Worm (Caenorhabditis elegans) whole organism, L1 larva: ENCODE results near the gene kcnl-4.
A peak's percentile ranks its signal among the peaks of the same experiment; 100 is the strongest.

Experiments
- F16B12.6 ChIP-seq: fragments of 150-350 bp; optimal IDR thresholded peaks from 2 replicates; lab custom pipeline; 2014; ENCODE audit warnings: missing biosample characterization, missing genetic modification characterization
- aha-1 ChIP-seq: fragments of 150-350 bp; optimal IDR thresholded peaks from 2 replicates; lab custom pipeline; 2014; ENCODE audit warnings: missing biosample characterization, missing genetic modification characterization
- alr-1 ChIP-seq: fragments of 200-800 bp; sonication (Bioruptor generic); optimal IDR thresholded peaks from 2 replicates; lab custom pipeline; 2018; ENCODE audit warnings: borderline replicate concordance, mild to moderate bottlenecking, missing genetic modification characterization, missing compliant biosample characterization
- aly-2 ChIP-seq: fragments of 150-350 bp; optimal IDR thresholded peaks from 2 replicates; lab custom pipeline; 2014; ENCODE audit warnings: missing biosample characterization, missing genetic modification characterization
- ama-1 ChIP-seq: fragments of 150-350 bp; optimal IDR thresholded peaks from 2 replicates; lab custom pipeline; 2014
- ceh-8 ChIP-seq: fragments of 200-800 bp; sonication (Bioruptor generic); optimal IDR thresholded peaks from 2 replicates; lab custom pipeline; 2018; ENCODE audit warnings: mild to moderate bottlenecking, missing genetic modification characterization, moderate library complexity, missing compliant biosample characterization
- ceh-88 ChIP-seq: fragments of 200-800 bp; sonication (Bioruptor generic); IDR thresholded peaks from 2 replicates; pipeline ENCODE4 v1.3.6; 2022; ENCODE audit warnings: missing genetic modification characterization, missing compliant biosample characterization
- dsc-1 ChIP-seq: sonication (generic microtip); optimal IDR thresholded peaks from 2 replicates; lab custom pipeline; 2016; ENCODE audit warnings: mild to moderate bottlenecking, missing genetic modification characterization, missing compliant biosample characterization
- efl-1 ChIP-seq, 4 experiments: fragments of 150-350 bp; optimal IDR thresholded peaks in 3 of 4; peaks in 1 of 4; 1 replicate in 1 of 4; 2 replicates in 3 of 4; lab custom pipeline; 2014; ENCODE audit warnings: missing biosample characterization in 2 of 4, missing genetic modification characterization in 2 of 4, missing genetic modification reagents in 2 of 4
- elt-2 ChIP-seq: sonication (generic microtip); optimal IDR thresholded peaks from 2 replicates; lab custom pipeline; 2016; ENCODE audit warnings: missing genetic modification characterization, mild to moderate bottlenecking, inconsistent platforms, missing compliant biosample characterization, missing genetic modification reagents
- elt-3 ChIP-seq, 6 experiments: fragments of 150-350 bp in 1 of 6; sonication (generic microtip); optimal IDR thresholded peaks; 2 replicates each; lab custom pipeline; 2017 to 2018; ENCODE audit warnings: missing biosample characterization in 6 of 6, missing genetic modification characterization in 6 of 6, inconsistent platforms in 1 of 6
- fkh-8 ChIP-seq: sonication (generic microtip); optimal IDR thresholded peaks from 2 replicates; lab custom pipeline; 2016; ENCODE audit warnings: mild to moderate bottlenecking, missing genetic modification characterization, missing compliant biosample characterization
- grh-1 ChIP-seq: fragments of 200-800 bp; sonication (Bioruptor generic); IDR thresholded peaks from 2 replicates; pipeline ENCODE4 v1.3.6; 2022; ENCODE audit warnings: missing genetic modification reagents, missing genetic modification characterization, missing compliant biosample characterization
- hpl-2 ChIP-seq: fragments of 150-350 bp; optimal IDR thresholded peaks from 2 replicates; lab custom pipeline; 2014; ENCODE audit warnings: missing biosample characterization, missing genetic modification reagents, missing genetic modification characterization
- irx-1 ChIP-seq: sonication (generic microtip); optimal IDR thresholded peaks from 2 replicates; lab custom pipeline; 2016; ENCODE audit warnings: missing genetic modification characterization, missing compliant biosample characterization
- isw-1 ChIP-seq: fragments of 200-800 bp; sonication (Bioruptor generic); IDR thresholded peaks from 2 replicates; pipeline ENCODE4 v1.3.6; 2022; ENCODE audit warnings: missing genetic modification characterization, missing compliant biosample characterization
- lin-13 ChIP-seq: fragments of 150-350 bp; optimal IDR thresholded peaks from 2 replicates; lab custom pipeline; 2014; ENCODE audit warnings: missing biosample characterization, missing genetic modification reagents, missing genetic modification characterization
- lin-15B ChIP-seq: fragments of 150-350 bp; sonication (generic microtip); optimal IDR thresholded peaks from 3 replicates; lab custom pipeline; 2014; ENCODE audit warnings: missing biosample characterization, missing genetic modification characterization
- lin-35 ChIP-seq, 2 experiments: fragments of 150-350 bp; optimal IDR thresholded peaks; 2 replicates each; lab custom pipeline; 2014; ENCODE audit warnings: missing biosample characterization in 2 of 2, missing genetic modification characterization in 2 of 2, missing genetic modification reagents in 2 of 2
- lir-3 ChIP-seq: sonication (generic microtip); optimal IDR thresholded peaks from 2 replicates; lab custom pipeline; 2016; ENCODE audit warnings: mild to moderate bottlenecking, missing genetic modification characterization, moderate library complexity, missing compliant biosample characterization; ENCODE audit not compliant: poor library complexity
- mab-9 ChIP-seq: fragments of 200-800 bp; sonication (Bioruptor generic); IDR thresholded peaks from 2 replicates; pipeline ENCODE4 v1.3.6; 2022; ENCODE audit warnings: missing genetic modification reagents, missing genetic modification characterization, missing compliant biosample characterization
- mef-2 ChIP-seq: fragments of 150-350 bp; optimal IDR thresholded peaks from 2 replicates; lab custom pipeline; 2014; ENCODE audit warnings: missing biosample characterization, missing genetic modification characterization
- mep-1 ChIP-seq: fragments of 150-350 bp; optimal IDR thresholded peaks from 2 replicates; lab custom pipeline; 2014; ENCODE audit warnings: missing biosample characterization, missing genetic modification characterization
- nhr-12 ChIP-seq: sonication (generic microtip); optimal IDR thresholded peaks from 2 replicates; lab custom pipeline; 2017; ENCODE audit warnings: missing biosample characterization, missing genetic modification characterization
- nhr-19 ChIP-seq: fragments of 200-800 bp; sonication (Bioruptor generic); conservative IDR thresholded peaks from 2 replicates; pipeline ENCODE4 v1.3.6; 2022; ENCODE audit warnings: missing genetic modification characterization, missing compliant biosample characterization
- nhr-20 ChIP-seq: sonication (generic microtip); optimal IDR thresholded peaks from 2 replicates; lab custom pipeline; 2016; ENCODE audit warnings: mild to moderate bottlenecking, missing genetic modification characterization, missing compliant biosample characterization
- nhr-28 ChIP-seq: fragments of 150-350 bp; optimal IDR thresholded peaks from 2 replicates; lab custom pipeline; 2014; ENCODE audit warnings: missing biosample characterization, missing genetic modification characterization
- nhr-47 ChIP-seq: sonication (generic microtip); optimal IDR thresholded peaks from 2 replicates; lab custom pipeline; 2016; ENCODE audit warnings: mild to moderate bottlenecking, missing genetic modification characterization, moderate library complexity, missing compliant biosample characterization
- nhr-71 ChIP-seq: sonication (generic microtip); optimal IDR thresholded peaks from 2 replicates; lab custom pipeline; 2016; ENCODE audit warnings: mild to moderate bottlenecking, missing genetic modification characterization, moderate library complexity, missing compliant biosample characterization
- nhr-76 ChIP-seq: sonication (generic microtip); optimal IDR thresholded peaks from 2 replicates; lab custom pipeline; 2017; ENCODE audit warnings: missing biosample characterization, missing genetic modification characterization
- nhr-84 ChIP-seq: sonication (generic microtip); optimal IDR thresholded peaks from 2 replicates; lab custom pipeline; 2017; ENCODE audit warnings: missing biosample characterization, missing genetic modification characterization
- nhr-85 ChIP-seq: sonication (generic microtip); peaks from one replicate; lab custom pipeline; 2016; ENCODE audit warnings: missing genetic modification characterization, inconsistent platforms, missing compliant biosample characterization
- pax-3 ChIP-seq: fragments of 200-800 bp; sonication (Bioruptor generic); optimal IDR thresholded peaks from 2 replicates; lab custom pipeline; 2018; ENCODE audit warnings: mild to moderate bottlenecking, missing genetic modification characterization, moderate library complexity, missing compliant biosample characterization
- rnt-1 ChIP-seq: sonication (generic microtip); optimal IDR thresholded peaks from 2 replicates; lab custom pipeline; 2016; ENCODE audit warnings: mild to moderate bottlenecking, missing genetic modification characterization, moderate library complexity, missing compliant biosample characterization
- skn-1 ChIP-seq: fragments of 150-350 bp; optimal IDR thresholded peaks from 2 replicates; lab custom pipeline; 2014; ENCODE audit warnings: missing biosample characterization, missing genetic modification characterization
- snpc-4 ChIP-seq: fragments of 150-350 bp; optimal IDR thresholded peaks from 2 replicates; lab custom pipeline; 2014; ENCODE audit warnings: missing biosample characterization, missing genetic modification characterization
- sptf-1 ChIP-seq: fragments of 150-350 bp; optimal IDR thresholded peaks from 2 replicates; lab custom pipeline; 2014; ENCODE audit warnings: missing biosample characterization, missing genetic modification characterization
- tbx-2 ChIP-seq: sonication (generic microtip); optimal IDR thresholded peaks from 2 replicates; lab custom pipeline; 2016; ENCODE audit warnings: missing genetic modification characterization, missing compliant biosample characterization
- tlp-1 ChIP-seq: fragments of 150-350 bp; optimal IDR thresholded peaks from 2 replicates; lab custom pipeline; 2014; ENCODE audit warnings: missing biosample characterization, missing genetic modification characterization
- unc-30 ChIP-seq: sonication (generic microtip); optimal IDR thresholded peaks from 2 replicates; lab custom pipeline; 2017; ENCODE audit warnings: missing biosample characterization, missing genetic modification characterization
- vab-15 ChIP-seq: sonication (generic microtip); optimal IDR thresholded peaks from 2 replicates; lab custom pipeline; 2017; ENCODE audit warnings: missing genotype, mild to moderate bottlenecking, missing genetic modification characterization, missing compliant biosample characterization
- zag-1 ChIP-seq: fragments of 150-350 bp; optimal IDR thresholded peaks from 2 replicates; lab custom pipeline; 2014; ENCODE audit warnings: missing biosample characterization, missing genetic modification characterization
- zip-4 ChIP-seq: fragments of 200-800 bp; sonication (Bioruptor generic); optimal IDR thresholded peaks from 2 replicates; lab custom pipeline; 2018; ENCODE audit warnings: mild to moderate bottlenecking, missing genetic modification characterization, moderate library complexity, missing compliant biosample characterization
- ztf-11 ChIP-seq, 2 experiments: sonication (generic microtip); optimal IDR thresholded peaks; 2 replicates each; lab custom pipeline; 2016 to 2017; ENCODE audit warnings: missing genetic modification characterization in 2 of 2, missing biosample characterization in 1 of 2, missing compliant biosample characterization in 1 of 2
- ztf-4 ChIP-seq: fragments of 150-350 bp; optimal IDR thresholded peaks from 2 replicates; lab custom pipeline; 2014; ENCODE audit warnings: missing biosample characterization, missing genetic modification characterization

The kcnl-4 gene

ce11 chrV:14523788-14524582 lies 6.9 kb upstream of the kcnl-4 start, which contains the start of gene ril-1 (continued):
- TF ChIP-seq lin-35 (GFP tag; optimal IDR thresholded peaks at IDR 0.05; lab: Kevin White, UChicago), result peak; percentile 23 to 57
- peak; percentile 38 to 41 for TF ChIP-seq efl-1 (optimal IDR thresholded peaks at IDR 0.05; lab: Kevin White, UChicago)
- TF ChIP-seq efl-1 (GFP tag; optimal IDR thresholded peaks at IDR 0.05 in 1 of 2; lab: Kevin White, UChicago), result peak; percentile 6 to 85
- TF ChIP-seq F16B12.6 (tag; lab: Kevin White, UChicago), result no peak
- TF ChIP-seq zag-1 (tag; lab: Kevin White, UChicago), result no peak
- no peak for TF ChIP-seq isw-1 (GFP tag; lab: Robert Waterston, UW)
- TF ChIP-seq elt-2 (tag; lab: Kevin White, UChicago), result no peak
- peak; percentile 38 for TF ChIP-seq nhr-47 (tag; lab: Kevin White, UChicago)
- TF ChIP-seq skn-1 (tag; lab: Kevin White, UChicago), result peak; percentile 40
- TF ChIP-seq ceh-88, result no peak
- no peak; the same call in 1 of the 2 replicates for TF ChIP-seq nhr-19 (GFP tag; lab: Robert Waterston, UW)
- peak; percentile 55 for TF ChIP-seq nhr-71 (tag; lab: Kevin White, UChicago)
- TF ChIP-seq ztf-4 (tag; lab: Kevin White, UChicago), result no peak
- no peak for TF ChIP-seq snpc-4 (tag; lab: Kevin White, UChicago)
- TF ChIP-seq tlp-1 (tag; lab: Kevin White, UChicago), result no peak
- TF ChIP-seq unc-30, result no peak
- TF ChIP-seq nhr-12, result no peak
- TF ChIP-seq tbx-2, result peak; percentile 5
- TF ChIP-seq nhr-85 (tag; lab: Kevin White, UChicago), result peak; percentile 67
- TF ChIP-seq rnt-1 (tag; lab: Kevin White, UChicago), result peak; percentile 35
- TF ChIP-seq zip-4, result no peak
- no peak for TF ChIP-seq nhr-84 (tag; lab: Kevin White, UChicago)
- TF ChIP-seq ceh-8 (GFP tag; lab: Kevin White, UChicago), result no peak
- TF ChIP-seq vab-15 (tag; lab: Kevin White, UChicago), result no peak
- no peak for TF ChIP-seq ztf-11 (tag; optimal IDR thresholded peaks at IDR 0.05; lab: Kevin White, UChicago)
- TF ChIP-seq alr-1, result no peak
- TF ChIP-seq fkh-8, result peak; percentile 34
- no peak for TF ChIP-seq ama-1
- TF ChIP-seq, all 84 proteins: peak for 21

- TF ChIP-seq unc-30, result no peak
Measured at ce11 chrV:14525089-14525488, 5.8 kb upstream of the kcnl-4 start, which contains the start of gene hda-1. Gene hda-1, plus strand, starts transcription at chrV:14525389.

- TF ChIP-seq lin-15B (tag; lab: Kevin White, UChicago) (no peak), tlp-1 (tag; lab: Kevin White, UChicago) (no peak), lin-35 (GFP tag; optimal IDR thresholded peaks at IDR 0.05; lab: Kevin White, UChicago) (no peak), ztf-4 (tag; lab: Kevin White, UChicago) (no peak), zip-4 (no peak)
- TF ChIP-seq, all 84 proteins: peak for 0
Measured at ce11 chrV:14527210-14527609, 3.7 kb upstream of the kcnl-4 start.

DNA sequence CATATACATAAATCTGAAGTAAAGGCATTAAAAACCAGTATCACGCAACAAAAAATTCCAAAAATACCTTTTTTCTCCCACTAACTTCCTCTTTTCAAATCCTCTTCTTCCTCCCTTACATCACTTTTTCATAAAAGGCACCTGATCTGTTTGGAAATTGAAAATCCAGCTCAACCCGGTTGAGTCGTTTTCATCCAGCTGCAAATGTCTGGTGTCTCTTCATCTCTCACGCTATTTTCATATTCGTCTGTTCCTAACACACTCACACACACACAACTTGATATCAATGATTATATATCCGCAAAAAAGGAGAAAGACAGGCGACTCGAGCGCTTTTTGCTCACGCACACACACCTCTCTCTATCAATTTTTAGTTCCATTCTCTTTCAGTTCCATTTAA lies 1.5 kb downstream of the kcnl-4 start:
- TF ChIP-seq tbx-2, result no peak
- TF ChIP-seq lir-3 (tag; lab: Kevin White, UChicago), result no peak
- TF ChIP-seq lin-13 (GFP tag; lab: Kevin White, UChicago), result no peak
- no peak for TF ChIP-seq lin-15B (tag; lab: Kevin White, UChicago)
- no peak for TF ChIP-seq sptf-1 (tag; lab: Kevin White, UChicago)
- TF ChIP-seq aha-1 (tag; lab: Kevin White, UChicago), result no peak
- TF ChIP-seq rnt-1 (tag; lab: Kevin White, UChicago), result no peak
- peak; percentile 71 for TF ChIP-seq pax-3 (tag; lab: Kevin White, UChicago)
- TF ChIP-seq mef-2 (tag; lab: Kevin White, UChicago), result no peak
- TF ChIP-seq nhr-47 (tag; lab: Kevin White, UChicago), result peak; percentile 29
- no peak for TF ChIP-seq grh-1
- TF ChIP-seq irx-1, result no peak
- no peak for TF ChIP-seq snpc-4 (tag; lab: Kevin White, UChicago)
- TF ChIP-seq dsc-1 (tag; lab: Kevin White, UChicago), result peak; percentile 52
- TF ChIP-seq hpl-2, result no peak
- no peak for TF ChIP-seq mep-1
- TF ChIP-seq nhr-28 (tag; lab: Kevin White, UChicago), result no peak
- TF ChIP-seq efl-1 (optimal IDR thresholded peaks at IDR 0.05; lab: Kevin White, UChicago), result no peak
- TF ChIP-seq efl-1 (GFP tag; optimal IDR thresholded peaks at IDR 0.05 in 1 of 2; lab: Kevin White, UChicago), result peak in 1 of 2 experiments; percentile 18
- TF ChIP-seq nhr-76 (tag; lab: Kevin White, UChicago), result no peak
- no peak for TF ChIP-seq aly-2 (tag; lab: Kevin White, UChicago)
- TF ChIP-seq nhr-20 (tag; lab: Kevin White, UChicago), result no peak
- no peak for TF ChIP-seq elt-3 (tag; optimal IDR thresholded peaks at IDR 0.05; lab: Kevin White, UChicago)
- no peak for TF ChIP-seq isw-1 (GFP tag; lab: Robert Waterston, UW)
- TF ChIP-seq fkh-8, result peak; percentile 83
- TF ChIP-seq mab-9 (GFP tag; lab: Robert Waterston, UW), result no peak
